Fruit fly (Drosophila melanogaster) whole organism, prepupa: Measurements from ENCODE around the gene SPH93.

Experiments used
- CG10631 ChIP-seq: fragments of 200-800 bp; sonication (Bioruptor generic); optimal IDR thresholded peaks from 2 replicates; lab custom pipeline; 2016; ENCODE audit warnings: missing biosample characterization, missing genetic modification characterization
- CG10669 ChIP-seq: fragments of 200-800 bp; sonication (Bioruptor generic); optimal IDR thresholded peaks from 3 replicates; lab custom pipeline; 2018; ENCODE audit warnings: missing biosample characterization, mild to moderate bottlenecking, missing genetic modification characterization, moderate library complexity
- CG11294 ChIP-seq: fragments of 200-800 bp; sonication (Bioruptor generic); IDR thresholded peaks from 2 replicates; pipeline ENCODE4 v1.3.6; 2022; ENCODE audit warnings: missing biosample characterization, missing genetic modification characterization
- CG11762 ChIP-seq: fragments of 200-800 bp; sonication (Bioruptor generic); optimal IDR thresholded peaks from 3 replicates; lab custom pipeline; 2016; ENCODE audit warnings: missing biosample characterization, missing genetic modification characterization; ENCODE audit not compliant: insufficient read depth
- CG15336 ChIP-seq: fragments of 200-800 bp; sonication (Bioruptor generic); IDR thresholded peaks from 2 replicates; pipeline ENCODE4 v1.3.6; 2022; ENCODE audit warnings: missing biosample characterization, missing genetic modification characterization
- CG1621 ChIP-seq: fragments of 200-800 bp; sonication (Bioruptor generic); optimal IDR thresholded peaks from 3 replicates; lab custom pipeline; 2018; ENCODE audit warnings: missing biosample characterization, mild to moderate bottlenecking, missing genetic modification characterization
- CG16779 ChIP-seq: fragments of 200-800 bp; sonication (Bioruptor generic); optimal IDR thresholded peaks from 3 replicates; lab custom pipeline; 2017; ENCODE audit warnings: missing biosample characterization, mild to moderate bottlenecking, missing genetic modification characterization
- CG3032 ChIP-seq: fragments of 200-800 bp; optimal IDR thresholded peaks from 2 replicates; lab custom pipeline; 2019; ENCODE audit warnings: missing biosample characterization, mild to moderate bottlenecking, missing genetic modification characterization, moderate library complexity
- CG31627 ChIP-seq: fragments of 200-800 bp; sonication (Bioruptor generic); optimal IDR thresholded peaks from 3 replicates; lab custom pipeline; 2016; ENCODE audit warnings: missing biosample characterization, missing genetic modification characterization
- CG32006 ChIP-seq: fragments of 200-800 bp; sonication (Bioruptor generic); optimal IDR thresholded peaks from 3 replicates; lab custom pipeline; 2017; ENCODE audit warnings: missing biosample characterization, mild to moderate bottlenecking, missing genetic modification characterization
- CG34406 ChIP-seq: fragments of 200-800 bp; sonication (Bioruptor generic); optimal IDR thresholded peaks from 3 replicates; lab custom pipeline; 2016; ENCODE audit warnings: missing biosample characterization, missing genetic modification characterization
- CG3919 ChIP-seq: fragments of 200-800 bp; sonication (Bioruptor generic); optimal IDR thresholded peaks from 3 replicates; lab custom pipeline; 2016; ENCODE audit warnings: missing biosample characterization, missing genetic modification characterization
- CG4318 ChIP-seq: fragments of 200-800 bp; sonication (Bioruptor generic); optimal IDR thresholded peaks from 3 replicates; lab custom pipeline; 2017; ENCODE audit warnings: missing biosample characterization, mild to moderate bottlenecking, missing genetic modification characterization
- CG6163 ChIP-seq: fragments of 200-800 bp; sonication (Bioruptor generic); IDR thresholded peaks from 3 replicates; pipeline ENCODE4 v1.3.6; 2022; ENCODE audit warnings: missing biosample characterization, missing genetic modification characterization
- CG6276 ChIP-seq: fragments of 200-800 bp; sonication (Bioruptor generic); optimal IDR thresholded peaks from 2 replicates; lab custom pipeline; 2017; ENCODE audit warnings: missing biosample characterization, mild to moderate bottlenecking, missing genetic modification characterization
- CG6792 ChIP-seq: fragments of 200-800 bp; sonication (Bioruptor generic); optimal IDR thresholded peaks from 3 replicates; lab custom pipeline; 2016; ENCODE audit warnings: missing biosample characterization, missing genetic modification characterization
- CG6808 ChIP-seq: fragments of 200-800 bp; sonication (Bioruptor generic); optimal IDR thresholded peaks from 3 replicates; lab custom pipeline; 2017; ENCODE audit warnings: missing biosample characterization, missing genetic modification characterization, mild to moderate bottlenecking, moderate library complexity, missing genetic modification reagents
- CG6854 ChIP-seq: fragments of 200-800 bp; sonication (Bioruptor generic); optimal IDR thresholded peaks from 2 replicates; lab custom pipeline; 2017; ENCODE audit warnings: missing biosample characterization, mild to moderate bottlenecking, missing genetic modification characterization
- CG7368 ChIP-seq: fragments of 200-800 bp; sonication (Bioruptor generic); optimal IDR thresholded peaks from 3 replicates; lab custom pipeline; 2016; ENCODE audit warnings: missing biosample characterization, missing genetic modification characterization
- CG8119 ChIP-seq: fragments of 200-800 bp; sonication (Bioruptor generic); IDR thresholded peaks from 3 replicates; pipeline ENCODE4 v1.3.6; 2022; ENCODE audit warnings: missing biosample characterization, missing genetic modification characterization
- CG8632 ChIP-seq: fragments of 200-800 bp; sonication (Bioruptor generic); optimal IDR thresholded peaks from 3 replicates; lab custom pipeline; 2016; ENCODE audit warnings: missing biosample characterization, missing genetic modification characterization
- Eip75B ChIP-seq: fragments of 200-800 bp; sonication (Bioruptor generic); optimal IDR thresholded peaks from 3 replicates; lab custom pipeline; 2016; ENCODE audit warnings: missing biosample characterization, missing genetic modification characterization
- Eip78C ChIP-seq: fragments of 200-800 bp; sonication (Bioruptor generic); peaks from one replicate; lab custom pipeline; 2016; ENCODE audit warnings: missing biosample characterization, missing genetic modification characterization
- Ets21C ChIP-seq: fragments of 200-800 bp; sonication (Bioruptor generic); optimal IDR thresholded peaks from 3 replicates; lab custom pipeline; 2016; ENCODE audit warnings: missing biosample characterization, missing genetic modification characterization
- Ets96B ChIP-seq: fragments of 200-800 bp; optimal IDR thresholded peaks from 2 replicates; lab custom pipeline; 2019; ENCODE audit warnings: missing biosample characterization, mild to moderate bottlenecking, missing genetic modification characterization, moderate library complexity
- Gug ChIP-seq: fragments of 200-800 bp; sonication (Bioruptor generic); IDR thresholded peaks from 2 replicates; pipeline ENCODE4 v1.3.6; 2022; ENCODE audit warnings: missing biosample characterization, missing genetic modification characterization
- Hr38 ChIP-seq: sonication (Bioruptor generic); optimal IDR thresholded peaks from 2 replicates; lab custom pipeline; 2016; ENCODE audit warnings: missing biosample characterization, missing genetic modification characterization
- Hr39 ChIP-seq: fragments of 200-800 bp; sonication (Bioruptor generic); optimal IDR thresholded peaks from 2 replicates; lab custom pipeline; 2016; ENCODE audit warnings: missing biosample characterization, missing genetic modification characterization
- Hr4 ChIP-seq: fragments of 200-800 bp; sonication (Bioruptor generic); optimal IDR thresholded peaks from 3 replicates; lab custom pipeline; 2016; ENCODE audit warnings: missing biosample characterization, missing genetic modification characterization
- Lpt ChIP-seq: fragments of 200-800 bp; sonication (Bioruptor generic); optimal IDR thresholded peaks from 3 replicates; lab custom pipeline; 2016; ENCODE audit warnings: missing biosample characterization, missing genetic modification characterization
- Met ChIP-seq: fragments of 200-800 bp; sonication (Bioruptor generic); optimal IDR thresholded peaks from 3 replicates; lab custom pipeline; 2016; ENCODE audit warnings: missing biosample characterization, missing genetic modification characterization
- OdsH ChIP-seq: fragments of 200-800 bp; sonication (Bioruptor generic); optimal IDR thresholded peaks from 3 replicates; lab custom pipeline; 2016; ENCODE audit warnings: missing biosample characterization, missing genetic modification characterization
- Smox ChIP-seq: fragments of 200-800 bp; sonication (Bioruptor generic); optimal IDR thresholded peaks from 3 replicates; lab custom pipeline; 2016; ENCODE audit warnings: missing biosample characterization, missing genetic modification characterization
- Sox102F ChIP-seq: fragments of 200-800 bp; sonication (Bioruptor generic); optimal IDR thresholded peaks from 2 replicates; lab custom pipeline; 2016; ENCODE audit warnings: missing biosample characterization, mild to moderate bottlenecking, missing genetic modification characterization
- Sox14 ChIP-seq: fragments of 200-800 bp; sonication (Bioruptor generic); optimal IDR thresholded peaks from 3 replicates; lab custom pipeline; 2016; ENCODE audit warnings: missing biosample characterization, missing genetic modification characterization
- Sox15 ChIP-seq: fragments of 200-800 bp; sonication (Bioruptor generic); optimal IDR thresholded peaks from 3 replicates; lab custom pipeline; 2016; ENCODE audit warnings: missing biosample characterization, missing genetic modification characterization
- achi ChIP-seq: fragments of 200-800 bp; sonication (Bioruptor generic); optimal IDR thresholded peaks from 3 replicates; lab custom pipeline; 2016; ENCODE audit warnings: missing biosample characterization, missing genetic modification characterization
- cyc ChIP-seq: fragments of 200-800 bp; sonication (Bioruptor generic); optimal IDR thresholded peaks from 3 replicates; lab custom pipeline; 2016; ENCODE audit warnings: missing biosample characterization, missing genetic modification characterization
- dsx ChIP-seq: fragments of 200-800 bp; optimal IDR thresholded peaks from 3 replicates; lab custom pipeline; 2019; ENCODE audit warnings: missing biosample characterization, mild to moderate bottlenecking, missing genetic modification characterization, moderate library complexity; ENCODE audit not compliant: poor library complexity, severe bottlenecking
- eg ChIP-seq: fragments of 200-800 bp; sonication (Bioruptor generic); IDR thresholded peaks from 3 replicates; pipeline ENCODE4 v1.3.6; 2022; ENCODE audit warnings: missing biosample characterization, missing genetic modification characterization
- esn ChIP-seq: fragments of 200-800 bp; sonication (Bioruptor generic); optimal IDR thresholded peaks from 2 replicates; lab custom pipeline; 2016; ENCODE audit warnings: missing biosample characterization, mild to moderate bottlenecking, missing genetic modification characterization, moderate library complexity
- fd59A ChIP-seq: fragments of 200-800 bp; sonication (Bioruptor generic); optimal IDR thresholded peaks from 2 replicates; lab custom pipeline; 2017; ENCODE audit warnings: missing biosample characterization, mild to moderate bottlenecking, missing genetic modification characterization, missing genetic modification reagents
- fkh ChIP-seq: fragments of 200-800 bp; sonication (Bioruptor generic); optimal IDR thresholded peaks from 3 replicates; lab custom pipeline; 2017; ENCODE audit warnings: missing biosample characterization, mild to moderate bottlenecking, missing genetic modification characterization, moderate library complexity
- lz ChIP-seq: fragments of 200-800 bp; sonication (Bioruptor generic); optimal IDR thresholded peaks from 3 replicates; lab custom pipeline; 2016; ENCODE audit warnings: missing biosample characterization, missing genetic modification characterization
- net ChIP-seq: fragments of 200-800 bp; sonication (Bioruptor generic); optimal IDR thresholded peaks from 3 replicates; lab custom pipeline; 2016; ENCODE audit warnings: missing biosample characterization, missing genetic modification characterization
- pdm3 ChIP-seq: fragments of 200-800 bp; sonication (Bioruptor generic); optimal IDR thresholded peaks from 3 replicates; lab custom pipeline; 2016; ENCODE audit warnings: missing biosample characterization, missing genetic modification characterization
- salr ChIP-seq, 2 experiments: fragments of 200-800 bp; sonication (Bioruptor generic); optimal IDR thresholded peaks; 3 replicates each; lab custom pipeline; 2016 to 2018; ENCODE audit warnings: missing biosample characterization in 2 of 2, missing genetic modification characterization in 2 of 2, mild to moderate bottlenecking in 1 of 2
- svp ChIP-seq: fragments of 200-800 bp; sonication (Bioruptor generic); peaks from one replicate; lab custom pipeline; 2016; ENCODE audit warnings: missing biosample characterization, missing genetic modification characterization

SPH93 gene

DNA sequence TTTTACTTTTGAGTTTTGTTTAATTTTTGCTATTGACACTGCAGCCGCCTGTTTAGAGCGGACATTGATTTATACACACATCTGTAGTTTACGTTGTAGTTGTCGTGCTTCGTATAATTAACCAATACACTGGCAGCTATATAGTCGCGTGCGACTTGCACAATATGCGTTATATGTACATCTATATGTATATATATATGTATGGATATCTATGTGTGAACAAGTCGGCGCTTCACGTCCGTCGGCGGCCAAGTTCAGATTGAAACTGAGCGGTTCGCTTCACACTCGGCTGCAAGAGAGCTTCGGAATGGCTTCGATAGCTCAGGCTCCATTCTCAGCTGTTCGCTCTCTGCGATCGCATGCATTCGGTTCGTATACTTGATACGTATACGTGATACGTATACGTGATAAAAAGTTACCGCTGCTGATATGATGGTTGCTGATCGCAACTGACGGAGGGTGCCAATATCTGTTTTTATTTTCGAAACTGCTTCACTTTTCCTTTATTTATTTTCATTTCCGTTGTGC is 27.7 kb downstream of the SPH93 start (continued):
- TF ChIP-seq fkh (GFP tag; lab: Kevin White, UChicago) (peak; percentile 65), Gug (GFP tag; lab: Robert Waterston, UW) (peak; percentile 14; the same call in 1 of the 2 replicates), dsx (GFP tag; lab: Kevin White, UChicago) (peak; percentile 55), CG6854 (GFP tag; lab: Kevin White, UChicago) (peak; percentile 25), eg (peak; percentile 72), CG34406 (peak; percentile 1)

dm6 chr2L:17427187-17427586 is 28.5 kb downstream of the SPH93 start:
- peak; percentile 1 for TF ChIP-seq Sox15 (GFP tag; lab: Kevin White, UChicago)
- 0 out of 3 replicates have a peak, but pooled peaks have one; percentile 28 for TF ChIP-seq CG8119
- TF ChIP-seq CG15336, result peak; percentile 57
- TF ChIP-seq CG1621 (tag; lab: Kevin White, UChicago), result peak; percentile 3
- peak; percentile 15 for TF ChIP-seq CG31627 (GFP tag; lab: Kevin White, UChicago)
- TF ChIP-seq CG11762 (GFP tag; lab: Kevin White, UChicago), result peak; percentile 10
- TF ChIP-seq cyc (GFP tag; lab: Kevin White, UChicago), result no peak
- peak; percentile 76 for TF ChIP-seq CG32006 (GFP tag; lab: Kevin White, UChicago)
- TF ChIP-seq Ets21C (GFP tag; lab: Kevin White, UChicago), result no peak
- TF ChIP-seq Sox14, result peak; percentile 32
- TF ChIP-seq CG16779 (tag; lab: Kevin White, UChicago), result no peak
- peak; percentile 24; the same call in 1 of the 3 replicates for TF ChIP-seq eg
- peak; percentile 56 for TF ChIP-seq svp (GFP tag; lab: Kevin White, UChicago)
- TF ChIP-seq Hr38, result no peak
- TF ChIP-seq CG3919 (GFP tag; lab: Kevin White, UChicago), result peak; percentile 17
- peak; percentile 2 for TF ChIP-seq Eip75B (GFP tag; lab: Kevin White, UChicago)
- peak; percentile 40 for TF ChIP-seq Ets96B (tag; lab: Kevin White, UChicago)
- peak; percentile 26 for TF ChIP-seq CG3032 (tag; lab: Kevin White, UChicago)
- TF ChIP-seq CG6163 (GFP tag; lab: Robert Waterston, UW), result 0 out of 3 replicates have a peak, but pooled peaks have one; percentile 33
- TF ChIP-seq Lpt (GFP tag; lab: Kevin White, UChicago), result no peak
- peak; percentile 30 for TF ChIP-seq lz (GFP tag; lab: Kevin White, UChicago)
- peak; percentile 12 for TF ChIP-seq fd59A (GFP tag; lab: Kevin White, UChicago)
- TF ChIP-seq fkh (GFP tag; lab: Kevin White, UChicago), result no peak
- peak; percentile 4 for TF ChIP-seq CG10669 (GFP tag; lab: Kevin White, UChicago)
- TF ChIP-seq CG6792 (GFP tag; lab: Kevin White, UChicago), result no peak
- peak; percentile 3 for TF ChIP-seq pdm3
- peak; percentile 75 for TF ChIP-seq Eip78C (GFP tag; lab: Kevin White, UChicago)
- peak; percentile 21 for TF ChIP-seq Hr39 (GFP tag; lab: Kevin White, UChicago)
- peak; percentile 23 for TF ChIP-seq CG10631 (GFP tag; lab: Kevin White, UChicago)
- TF ChIP-seq OdsH (GFP tag; lab: Kevin White, UChicago), result peak; percentile 54
- TF ChIP-seq CG7368, result no peak
- peak; percentile 52 for TF ChIP-seq CG4318
- TF ChIP-seq Sox102F (GFP tag; lab: Kevin White, UChicago), result peak; percentile 4
- TF ChIP-seq CG6808 (GFP tag; lab: Kevin White, UChicago), result peak; percentile 41
- TF ChIP-seq net (GFP tag; lab: Kevin White, UChicago), result peak; percentile 7
- TF ChIP-seq esn (GFP tag; lab: Kevin White, UChicago), result peak; percentile 37
- TF ChIP-seq Hr4, result peak; percentile 55
- TF ChIP-seq salr (GFP tag; optimal IDR thresholded peaks at IDR 0.05; lab: Kevin White, UChicago), result peak in 1 of 2 experiments; percentile 26
- TF ChIP-seq achi (GFP tag; lab: Kevin White, UChicago), result peak; percentile 27
- peak; percentile 50 for TF ChIP-seq CG6276 (GFP tag; lab: Kevin White, UChicago)
- TF ChIP-seq CG11294 (GFP tag; lab: Robert Waterston, UW), result no peak
- peak; percentile 20 for TF ChIP-seq CG8632 (GFP tag; lab: Kevin White, UChicago)
- TF ChIP-seq Met, result peak; percentile 42
- TF ChIP-seq Smox, result peak; percentile 10
